1 worm cellular context compared by ENCODE assay signal in genomic region chrII:4288572-4288971, ce11.
TF ChIP-seq lines count a peak whose summit lies in the region.

No protein-coding gene starts in this region.

TF ChIP-seq in whole organism, L1 larva, 84 proteins besides CTCF, POLR2A, EP300 and RAD21 (continued from another document):
- TF ChIP-seq elt-3 (tag; optimal IDR thresholded peaks at IDR 0.05; lab: Kevin White, UChicago) (peak in 1 of 6 experiments; percentile 32), unc-30 (tag; optimal IDR thresholded peaks at IDR 0.05; lab: Kevin White, UChicago) (no peak), pax-3 (tag; optimal IDR thresholded peaks at IDR 0.05; lab: Kevin White, UChicago) (peak; percentile 29), lsy-2 (tag; optimal IDR thresholded peaks at IDR 0.05; lab: Kevin White, UChicago) (peak in 1 of 2 experiments; percentile 1), lin-14 (GFP tag; optimal IDR thresholded peaks at IDR 0.05; lab: Kevin White, UChicago) (peak; percentile 28), egl-27 (tag; optimal IDR thresholded peaks at IDR 0.05; lab: Kevin White, UChicago) (no peak), hpl-2 (GFP tag; optimal IDR thresholded peaks at IDR 0.05; lab: Kevin White, UChicago) (no peak), ces-1 (GFP tag; optimal IDR thresholded peaks at IDR 0.05; lab: Kevin White, UChicago) (no peak), mab-9 (GFP tag; IDR thresholded peaks at IDR 0.05; lab: Robert Waterston, UW) (no peak)
